Worm (Caenorhabditis elegans): ENCODE results near the gene W05H9.4.

The W05H9.4 gene

DNA sequence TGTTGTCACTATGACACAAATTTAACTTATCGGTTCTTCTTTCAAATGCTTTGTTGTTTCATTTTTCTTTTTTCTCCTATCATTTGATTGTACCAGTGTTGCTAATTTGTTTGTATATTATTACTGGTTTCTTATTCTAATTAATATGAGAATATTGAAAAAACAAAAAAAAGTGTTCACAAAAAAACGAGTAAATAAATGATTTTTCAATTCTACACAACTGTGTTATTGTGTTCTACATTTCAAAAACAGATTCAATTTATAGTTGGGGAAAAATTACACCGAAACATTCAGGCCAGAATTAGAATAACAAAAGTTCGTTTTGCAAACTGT lies 9.9 kb upstream of the W05H9.4 start:
- TF ChIP-seq egl-27 (tag; optimal IDR thresholded peaks at IDR 0.05) (no peak), nhr-43 (tag; optimal IDR thresholded peaks at IDR 0.05; ENCODE audit: poor library complexity, severe bottlenecking) (no peak), ama-1 (optimal IDR thresholded peaks at IDR 0.05) (no peak), nhr-67 (tag; optimal IDR thresholded peaks at IDR 0.05) (no peak), ceh-16 (tag; optimal IDR thresholded peaks at IDR 0.05) (no peak), fos-1 (tag; optimal IDR thresholded peaks at IDR 0.05) (peak; percentile 50), skn-1 (tag; optimal IDR thresholded peaks at IDR 0.05) (no peak), nhr-25 (tag; optimal IDR thresholded peaks at IDR 0.05) (no peak), nfya-1 (tag; optimal IDR thresholded peaks at IDR 0.05; ENCODE audit: insufficient read depth) (no peak), unc-62 (GFP tag; optimal IDR thresholded peaks at IDR 0.05) (no peak), pha-4 (tag; optimal IDR thresholded peaks at IDR 0.05) (peak; percentile 68), nhr-23 (tag; optimal IDR thresholded peaks at IDR 0.05) (no peak)

- peak; percentile 51 for TF ChIP-seq pqm-1 (tag; optimal IDR thresholded peaks at IDR 0.05)
- peak; percentile 63 for TF ChIP-seq pha-4 (tag; optimal IDR thresholded peaks at IDR 0.05)
- TF ChIP-seq ceh-28 (tag; optimal IDR thresholded peaks at IDR 0.05): peak; percentile 71
- peak in 1 of 3 experiments; percentile 47 for TF ChIP-seq elt-3 (tag; optimal IDR thresholded peaks at IDR 0.05)
- TF ChIP-seq ztf-11 (tag; optimal IDR thresholded peaks at IDR 0.05): no peak
- TF ChIP-seq nhr-23 (tag; optimal IDR thresholded peaks at IDR 0.05): peak; percentile 28
- TF ChIP-seq nfya-1 (tag; optimal IDR thresholded peaks at IDR 0.05; ENCODE audit: insufficient read depth): peak; percentile 36
- no peak for TF ChIP-seq fos-1 (tag; optimal IDR thresholded peaks at IDR 0.05)
- peak; percentile 81 for TF ChIP-seq nhr-25 (tag; optimal IDR thresholded peaks at IDR 0.05)
- no peak for TF ChIP-seq fkh-10 (GFP tag; optimal IDR thresholded peaks at IDR 0.05)
- TF ChIP-seq nhr-76 (tag; optimal IDR thresholded peaks at IDR 0.05): no peak
- TF ChIP-seq nhr-43 (tag; optimal IDR thresholded peaks at IDR 0.05; ENCODE audit: poor library complexity, severe bottlenecking): peak; percentile 84
- TF ChIP-seq egl-5 (tag; optimal IDR thresholded peaks at IDR 0.05): peak; percentile 79
- peak; percentile 79 for TF ChIP-seq jun-1 (tag; optimal IDR thresholded peaks at IDR 0.05)
- TF ChIP-seq aly-2 (tag; optimal IDR thresholded peaks at IDR 0.05): peak; percentile 35
- no peak for TF ChIP-seq skn-1 (tag; optimal IDR thresholded peaks at IDR 0.05)
- peak; percentile 30 for TF ChIP-seq mdl-1 (tag; optimal IDR thresholded peaks at IDR 0.05)
- TF ChIP-seq hmg-11 (tag; optimal IDR thresholded peaks at IDR 0.05): peak; percentile 8
- no peak for TF ChIP-seq eor-1 (tag; optimal IDR thresholded peaks at IDR 0.05)
- TF ChIP-seq ZK546.5 (tag; optimal IDR thresholded peaks at IDR 0.05): no peak
- peak; percentile 30 for TF ChIP-seq nhr-77 (tag; optimal IDR thresholded peaks at IDR 0.05)
- peak; percentile 70 for TF ChIP-seq unc-62 (GFP tag; optimal IDR thresholded peaks at IDR 0.05)
- peak; percentile 99 for TF ChIP-seq ama-1 (optimal IDR thresholded peaks at IDR 0.05)
- TF ChIP-seq elt-2 (tag; optimal IDR thresholded peaks at IDR 0.05): peak; percentile 51
- TF ChIP-seq tbx-2 (tag; optimal IDR thresholded peaks at IDR 0.05): peak; percentile 37
These were observed 9.4 kb upstream of the W05H9.4 start for ce11 chrX:6253899-6254670.

- no peak for TF ChIP-seq nhr-67 (tag; optimal IDR thresholded peaks at IDR 0.05)
- TF ChIP-seq nhr-43 (tag; optimal IDR thresholded peaks at IDR 0.05; ENCODE audit: poor library complexity, severe bottlenecking): peak; percentile 17
- peak in 1 of 3 experiments; percentile 38 for TF ChIP-seq elt-3 (tag; optimal IDR thresholded peaks at IDR 0.05)
These were observed 8.8 kb upstream of the W05H9.4 start for ce11 chrX:6254671-6255031.

- peak; percentile 72 for TF ChIP-seq egl-5 (tag; optimal IDR thresholded peaks at IDR 0.05)
- peak; percentile 92 for TF ChIP-seq ama-1 (optimal IDR thresholded peaks at IDR 0.05)
- TF ChIP-seq pha-4 (tag; optimal IDR thresholded peaks at IDR 0.05): peak; percentile 93
- TF ChIP-seq unc-62 (GFP tag; optimal IDR thresholded peaks at IDR 0.05): no peak
- no peak for TF ChIP-seq eor-1 (tag; optimal IDR thresholded peaks at IDR 0.05)
- no peak for TF ChIP-seq fkh-10 (GFP tag; optimal IDR thresholded peaks at IDR 0.05)
- TF ChIP-seq ztf-11 (tag; optimal IDR thresholded peaks at IDR 0.05): no peak
- TF ChIP-seq elt-2 (tag; optimal IDR thresholded peaks at IDR 0.05): peak; percentile 93
- TF ChIP-seq aly-2 (tag; optimal IDR thresholded peaks at IDR 0.05): no peak
- TF ChIP-seq nfya-1 (tag; optimal IDR thresholded peaks at IDR 0.05; ENCODE audit: insufficient read depth): peak; percentile 67
- TF ChIP-seq jun-1 (tag; optimal IDR thresholded peaks at IDR 0.05): peak; percentile 92
- no peak for TF ChIP-seq unc-39 (tag; optimal IDR thresholded peaks at IDR 0.05)
- TF ChIP-seq fos-1 (tag; optimal IDR thresholded peaks at IDR 0.05): no peak
- TF ChIP-seq ceh-9 (tag; optimal IDR thresholded peaks at IDR 0.05): no peak
- TF ChIP-seq fkh-2 (tag; optimal IDR thresholded peaks at IDR 0.05): peak; percentile 4
- TF ChIP-seq nhr-43 (tag; optimal IDR thresholded peaks at IDR 0.05; ENCODE audit: poor library complexity, severe bottlenecking): peak; percentile 91
- peak; percentile 37 for TF ChIP-seq egl-27 (tag; optimal IDR thresholded peaks at IDR 0.05)
- TF ChIP-seq pqm-1 (tag; optimal IDR thresholded peaks at IDR 0.05): peak; percentile 91
- TF ChIP-seq elt-1 (tag; optimal IDR thresholded peaks at IDR 0.05): no peak
- TF ChIP-seq lin-39 (tag; optimal IDR thresholded peaks at IDR 0.05): peak; percentile 62
- no peak for TF ChIP-seq skn-1 (tag; optimal IDR thresholded peaks at IDR 0.05)
- no peak for TF ChIP-seq nhr-67 (tag; optimal IDR thresholded peaks at IDR 0.05)
- no peak for TF ChIP-seq ztf-4 (tag; optimal IDR thresholded peaks at IDR 0.05)
- TF ChIP-seq tbx-2 (tag; optimal IDR thresholded peaks at IDR 0.05): no peak
- TF ChIP-seq nhr-77 (tag; optimal IDR thresholded peaks at IDR 0.05): no peak
- TF ChIP-seq sea-2 (GFP tag; optimal IDR thresholded peaks at IDR 0.05): no peak
- TF ChIP-seq nhr-25 (tag; optimal IDR thresholded peaks at IDR 0.05): peak; percentile 78
- TF ChIP-seq ceh-82 (tag; optimal IDR thresholded peaks at IDR 0.05): no peak
- TF ChIP-seq snpc-4 (tag; optimal IDR thresholded peaks at IDR 0.05): peak; percentile 2
- TF ChIP-seq mdl-1 (tag; optimal IDR thresholded peaks at IDR 0.05): peak; percentile 90
- TF ChIP-seq nhr-23 (tag; optimal IDR thresholded peaks at IDR 0.05): peak; percentile 62
- no peak for TF ChIP-seq nhr-28 (tag; optimal IDR thresholded peaks at IDR 0.05)
- TF ChIP-seq ceh-28 (tag; optimal IDR thresholded peaks at IDR 0.05): peak; percentile 57
- no peak for TF ChIP-seq zag-1 (tag; optimal IDR thresholded peaks at IDR 0.05)
- no peak for TF ChIP-seq nhr-12 (tag; optimal IDR thresholded peaks at IDR 0.05)
- TF ChIP-seq lsy-12 (tag; optimal IDR thresholded peaks at IDR 0.05): peak; percentile 51
These were observed 7.9 kb upstream of the W05H9.4 start for ce11 chrX:6255561-6255960.

Data from whole organism, L3 larva.